Worm (Caenorhabditis elegans) whole organism, late embryonic: ENCODE measurements around the gene C13F10.6.

Source experiments
- fkh-10 ChIP-seq: fragments of 150-350 bp; optimal IDR thresholded peaks from 2 replicates; lab custom pipeline; 2014; ENCODE audit warnings: missing biosample characterization, missing genetic modification reagents, missing genetic modification characterization
- hlh-8 ChIP-seq: sonication (generic microtip); optimal IDR thresholded peaks from 2 replicates; lab custom pipeline; 2016; ENCODE audit warnings: missing genotype, missing genetic modification characterization, missing compliant biosample characterization
- sox-2 ChIP-seq: fragments of 200-800 bp; sonication (Bioruptor generic); IDR thresholded peaks from 2 replicates; pipeline ENCODE4 v1.3.6; 2022; ENCODE audit warnings: missing genetic modification reagents, missing genetic modification characterization, missing compliant biosample characterization
- tbx-7 ChIP-seq: sonication (generic microtip); optimal IDR thresholded peaks from 2 replicates; lab custom pipeline; 2016; ENCODE audit warnings: missing genotype, missing genetic modification characterization, missing compliant biosample characterization
- unc-3 ChIP-seq, 2 experiments: fragments of 200-800 bp in 1 of 2; sonication (Bioruptor generic) in 1 of 2; sonication (generic microtip) in 1 of 2; conservative IDR thresholded peaks in 1 of 2; optimal IDR thresholded peaks in 1 of 2; 2 replicates each; pipeline versions ENCODE4 v1.3.6 to Lab custom; 2016 to 2022; ENCODE audit warnings: missing compliant biosample characterization in 2 of 2, missing genetic modification characterization in 2 of 2, missing genetic modification reagents in 1 of 2

DNA sequence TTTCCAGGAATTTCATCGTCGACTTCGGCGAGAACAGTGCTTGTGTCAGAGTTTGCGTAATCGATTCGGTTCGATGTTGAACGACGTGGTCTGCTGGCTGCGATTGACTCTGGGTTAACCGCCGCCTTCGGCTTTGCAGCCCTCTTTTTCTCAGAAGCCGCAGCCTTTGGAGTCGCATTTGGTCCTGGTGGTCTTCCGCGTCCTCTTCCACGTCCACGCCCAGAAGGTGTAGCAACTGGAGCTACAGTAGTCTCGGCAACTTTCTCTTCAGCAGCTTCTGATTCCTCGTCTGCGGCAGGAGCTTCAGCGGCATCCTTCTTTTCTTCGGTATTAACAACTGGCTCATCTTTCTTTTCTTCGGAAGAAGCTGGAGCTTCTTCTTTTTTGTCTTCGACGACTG is 26.0 kb downstream of the C13F10.6 start:
- TF ChIP-seq hlh-8 (tag; lab: Kevin White, UChicago), result no peak
- no peak for TF ChIP-seq sox-2 (GFP tag; lab: Robert Waterston, UW)
- TF ChIP-seq unc-3 (GFP tag; conservative IDR thresholded peaks at IDR 0.05; lab: Robert Waterston, UW), result no peak
- TF ChIP-seq unc-3 (tag; optimal IDR thresholded peaks at IDR 0.05; lab: Kevin White, UChicago), result no peak
- no peak for TF ChIP-seq fkh-10 (GFP tag; lab: Kevin White, UChicago)
- no peak for TF ChIP-seq tbx-7 (tag; lab: Kevin White, UChicago)
